Fruit fly (Drosophila melanogaster) whole organism, adult: Measurements from ENCODE around the gene TTLL3A.

Experiments
- CG11617 ChIP-seq: fragments of 200-800 bp; sonication (Bioruptor generic); optimal IDR thresholded peaks from 2 replicates; lab custom pipeline; 2017; ENCODE audit warnings: mild to moderate bottlenecking, missing biosample characterization, missing genetic modification reagents, missing genetic modification characterization
- CG12768 ChIP-seq: fragments of 200-800 bp; sonication (Bioruptor generic); optimal IDR thresholded peaks from 2 replicates; lab custom pipeline; 2017; ENCODE audit warnings: missing biosample characterization, missing genetic modification characterization, mild to moderate bottlenecking, moderate library complexity, missing genetic modification reagents
- CG14711 ChIP-seq: fragments of 200-800 bp; sonication (Bioruptor generic); optimal IDR thresholded peaks from 2 replicates; lab custom pipeline; 2018; ENCODE audit warnings: missing biosample characterization, mild to moderate bottlenecking, missing genetic modification characterization, moderate library complexity
- CG1620 ChIP-seq: fragments of 200-800 bp; sonication (Bioruptor generic); optimal IDR thresholded peaks from 2 replicates; lab custom pipeline; 2016; ENCODE audit warnings: missing biosample characterization, missing genetic modification characterization
- CG33017 ChIP-seq: fragments of 200-800 bp; sonication (Bioruptor generic); optimal IDR thresholded peaks from 2 replicates; lab custom pipeline; 2018; ENCODE audit warnings: missing biosample characterization, mild to moderate bottlenecking, missing genetic modification characterization, moderate library complexity
- CG5204 ChIP-seq: fragments of 200-800 bp; sonication (Bioruptor generic); optimal IDR thresholded peaks from 2 replicates; lab custom pipeline; 2016; ENCODE audit warnings: missing biosample characterization, missing genetic modification characterization
- CG7045 ChIP-seq: fragments of 200-800 bp; sonication (Bioruptor generic); optimal IDR thresholded peaks from 2 replicates; lab custom pipeline; 2017; ENCODE audit warnings: missing biosample characterization, mild to moderate bottlenecking, missing genetic modification characterization
- CG7101 ChIP-seq: fragments of 200-800 bp; sonication (Bioruptor generic); optimal IDR thresholded peaks from 2 replicates; lab custom pipeline; 2018; ENCODE audit warnings: missing biosample characterization, mild to moderate bottlenecking, missing genetic modification characterization, moderate library complexity
- Clk ChIP-seq: fragments of 200-800 bp; sonication (Bioruptor generic); optimal IDR thresholded peaks from 2 replicates; lab custom pipeline; 2017; ENCODE audit warnings: missing biosample characterization, missing genetic modification characterization
- Crg-1 ChIP-seq: fragments of 200-800 bp; sonication (Bioruptor generic); optimal IDR thresholded peaks from 2 replicates; lab custom pipeline; 2016; ENCODE audit warnings: missing biosample characterization, missing genetic modification characterization
- Hr96 ChIP-seq: fragments of 200-800 bp; sonication (Bioruptor generic); optimal IDR thresholded peaks from 2 replicates; lab custom pipeline; 2016; ENCODE audit warnings: missing biosample characterization, missing genetic modification characterization
- Mnt ChIP-seq: fragments of 200-800 bp; sonication (Bioruptor generic); optimal IDR thresholded peaks from 2 replicates; lab custom pipeline; 2016; ENCODE audit warnings: missing biosample characterization, mild to moderate bottlenecking, missing genetic modification characterization
- bab1 ChIP-seq: fragments of 200-800 bp; sonication (Bioruptor generic); optimal IDR thresholded peaks from 3 replicates; lab custom pipeline; 2019; ENCODE audit warnings: missing biosample characterization, mild to moderate bottlenecking, missing genetic modification characterization, moderate library complexity
- cic ChIP-seq: fragments of 200-800 bp; sonication (Bioruptor generic); optimal IDR thresholded peaks from 2 replicates; lab custom pipeline; 2017; ENCODE audit warnings: missing biosample characterization, mild to moderate bottlenecking, missing genetic modification characterization, moderate library complexity
- cnc ChIP-seq, 2 experiments: fragments of >200 bp; optimal IDR thresholded peaks; 2 replicates each; lab custom pipeline; 2017
- kay ChIP-seq: fragments of 200-800 bp; sonication (Bioruptor generic); peaks from one replicate; lab custom pipeline; 2016; ENCODE audit warnings: missing biosample characterization, missing genetic modification characterization, borderline replicate concordance
- ovo ChIP-seq: fragments of 200-800 bp; sonication (Bioruptor generic); optimal IDR thresholded peaks from 2 replicates; lab custom pipeline; 2016; ENCODE audit warnings: missing biosample characterization, missing genetic modification characterization
- pad ChIP-seq: fragments of 200-800 bp; sonication (Bioruptor generic); optimal IDR thresholded peaks from 3 replicates; lab custom pipeline; 2017; ENCODE audit warnings: missing biosample characterization, missing genetic modification characterization, mild to moderate bottlenecking, moderate library complexity, missing genetic modification reagents
- tj ChIP-seq: fragments of 200-800 bp; sonication (Bioruptor generic); optimal IDR thresholded peaks from 3 replicates; lab custom pipeline; 2017; ENCODE audit warnings: missing biosample characterization, mild to moderate bottlenecking, missing genetic modification characterization, moderate library complexity
- toe ChIP-seq: fragments of 200-800 bp; sonication (Bioruptor generic); optimal IDR thresholded peaks from 2 replicates; lab custom pipeline; 2016; ENCODE audit warnings: missing biosample characterization, missing genetic modification characterization

The TTLL3A gene

dm6 chr2L:6701409-6702199 lies 38.4 kb downstream of the TTLL3A start:
- TF ChIP-seq CG5204 (GFP tag; lab: Kevin White, UChicago): no peak
- TF ChIP-seq CG7045 (GFP tag; lab: Kevin White, UChicago): no peak
- no peak for TF ChIP-seq CG11617 (GFP tag; lab: Kevin White, UChicago)
- no peak for TF ChIP-seq tj (GFP tag; lab: Kevin White, UChicago)
- TF ChIP-seq Hr96 (GFP tag; lab: Kevin White, UChicago): no peak
- TF ChIP-seq CG33017 (tag; lab: Kevin White, UChicago): no peak
- TF ChIP-seq bab1 (GFP tag; lab: Kevin White, UChicago): no peak
- TF ChIP-seq cnc (optimal IDR thresholded peaks at IDR 0.05; lab: Kevin White, UChicago): no peak
- no peak for TF ChIP-seq CG12768 (GFP tag; lab: Kevin White, UChicago)
- TF ChIP-seq cic (GFP tag; lab: Kevin White, UChicago): no peak
- TF ChIP-seq Mnt: no peak
- TF ChIP-seq kay (GFP tag; lab: Kevin White, UChicago): no peak
- no peak for TF ChIP-seq Crg-1 (GFP tag; lab: Kevin White, UChicago)
- TF ChIP-seq CG7101 (tag; lab: Kevin White, UChicago): no peak
- TF ChIP-seq CG14711 (tag; lab: Kevin White, UChicago): no peak

DNA sequence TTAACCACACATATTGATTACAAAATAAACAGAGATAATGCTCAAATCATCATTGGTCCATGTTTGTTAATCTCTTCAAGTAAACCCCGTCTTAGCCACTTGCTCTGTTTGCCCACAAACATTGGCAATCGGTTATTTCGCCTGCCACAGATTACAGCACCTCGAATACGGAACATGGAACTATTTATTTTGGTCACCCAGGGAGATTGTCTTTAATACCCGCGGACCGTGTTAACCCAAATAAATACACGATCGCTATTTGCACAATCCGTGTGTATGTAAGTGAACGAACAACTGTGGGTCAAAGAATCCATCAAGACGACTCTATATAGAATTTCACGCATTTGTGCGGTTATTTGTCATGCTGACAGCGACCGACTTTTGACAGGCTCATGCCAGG lies 39.2 kb downstream of the TTLL3A start:
- TF ChIP-seq CG12768 (GFP tag; lab: Kevin White, UChicago) (no peak), CG33017 (tag; lab: Kevin White, UChicago) (no peak), cic (GFP tag; lab: Kevin White, UChicago) (no peak), toe (GFP tag; lab: Kevin White, UChicago) (no peak), kay (GFP tag; lab: Kevin White, UChicago) (no peak), CG14711 (tag; lab: Kevin White, UChicago) (no peak), tj (GFP tag; lab: Kevin White, UChicago) (no peak), ovo (GFP tag; lab: Kevin White, UChicago) (no peak), CG5204 (GFP tag; lab: Kevin White, UChicago) (no peak), CG7101 (tag; lab: Kevin White, UChicago) (no peak), pad (GFP tag; lab: Kevin White, UChicago) (no peak), Hr96 (GFP tag; lab: Kevin White, UChicago) (no peak), CG1620 (no peak), CG11617 (GFP tag; lab: Kevin White, UChicago) (no peak), cnc (optimal IDR thresholded peaks at IDR 0.05; lab: Kevin White, UChicago) (no peak)

DNA sequence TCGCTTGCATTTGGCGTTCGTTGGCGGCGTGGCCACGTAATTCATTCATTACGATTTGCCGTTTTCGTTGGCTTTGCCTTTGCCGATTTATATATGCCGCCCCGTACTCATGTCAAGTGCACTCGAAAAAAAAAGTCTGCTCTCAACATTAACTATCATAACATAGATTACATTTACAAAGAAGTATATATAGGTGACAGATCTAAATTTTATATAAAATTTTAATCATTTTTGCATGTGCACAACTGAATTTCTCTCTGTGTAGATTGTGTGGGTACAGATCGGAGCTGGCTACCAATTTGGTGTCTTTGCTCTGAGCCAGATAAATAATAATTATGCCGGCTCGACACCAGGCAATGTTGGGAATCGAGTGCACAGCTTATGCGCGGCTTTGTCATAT lies 41.6 kb downstream of the TTLL3A start:
- no peak for TF ChIP-seq cnc (optimal IDR thresholded peaks at IDR 0.05; lab: Kevin White, UChicago)
- TF ChIP-seq bab1 (GFP tag; lab: Kevin White, UChicago): no peak
- TF ChIP-seq CG12768 (GFP tag; lab: Kevin White, UChicago): no peak
- TF ChIP-seq Hr96 (GFP tag; lab: Kevin White, UChicago): no peak
- no peak for TF ChIP-seq pad (GFP tag; lab: Kevin White, UChicago)
- no peak for TF ChIP-seq cic (GFP tag; lab: Kevin White, UChicago)
- no peak for TF ChIP-seq Mnt
- TF ChIP-seq CG14711 (tag; lab: Kevin White, UChicago): no peak
- no peak for TF ChIP-seq CG11617 (GFP tag; lab: Kevin White, UChicago)
- no peak for TF ChIP-seq ovo (GFP tag; lab: Kevin White, UChicago)
- TF ChIP-seq toe (GFP tag; lab: Kevin White, UChicago): no peak
- TF ChIP-seq CG1620: no peak
- TF ChIP-seq Crg-1 (GFP tag; lab: Kevin White, UChicago): no peak
- no peak for TF ChIP-seq CG7101 (tag; lab: Kevin White, UChicago)
- TF ChIP-seq CG5204 (GFP tag; lab: Kevin White, UChicago): no peak
- TF ChIP-seq Clk (GFP tag; lab: Kevin White, UChicago): no peak
- TF ChIP-seq tj (GFP tag; lab: Kevin White, UChicago): no peak
- no peak for TF ChIP-seq CG33017 (tag; lab: Kevin White, UChicago)
- no peak for TF ChIP-seq kay (GFP tag; lab: Kevin White, UChicago)
- TF ChIP-seq CG7045 (GFP tag; lab: Kevin White, UChicago): no peak

- TF ChIP-seq Mnt: no peak
- no peak for TF ChIP-seq CG33017 (tag; lab: Kevin White, UChicago)
- no peak for TF ChIP-seq cnc (optimal IDR thresholded peaks at IDR 0.05; lab: Kevin White, UChicago)
- TF ChIP-seq bab1 (GFP tag; lab: Kevin White, UChicago): no peak
- TF ChIP-seq CG7045 (GFP tag; lab: Kevin White, UChicago): no peak
- TF ChIP-seq tj (GFP tag; lab: Kevin White, UChicago): no peak
- no peak for TF ChIP-seq Hr96 (GFP tag; lab: Kevin White, UChicago)
Observed at dm6 chr2L:6696229-6696628, 43.8 kb downstream of the TTLL3A start.

DNA sequence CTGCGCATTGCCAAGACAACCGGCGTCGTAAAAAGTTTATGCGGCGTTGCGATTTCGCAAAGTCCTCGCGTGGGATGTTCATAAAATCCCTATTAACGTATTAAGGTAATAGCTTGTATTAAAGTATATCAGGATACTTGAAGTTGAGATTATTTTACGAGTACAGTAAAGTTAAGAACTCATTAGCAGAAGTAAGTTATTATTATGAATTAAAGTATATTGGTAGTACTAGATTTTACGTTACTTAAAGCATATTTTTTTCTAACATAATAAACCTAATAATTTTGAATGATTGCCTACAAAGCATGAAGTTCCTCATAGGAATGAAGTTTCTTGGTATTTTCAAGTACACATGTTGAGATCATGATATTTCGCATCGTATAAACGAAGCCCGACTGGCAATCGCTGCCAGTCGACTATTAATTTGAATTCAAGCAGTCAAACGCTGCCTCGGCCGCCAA lies 46.2 kb downstream of the TTLL3A start:
- no peak for TF ChIP-seq CG1620
- no peak for TF ChIP-seq CG11617 (GFP tag; lab: Kevin White, UChicago)

dm6 chr2L:6692048-6692447 lies 47.9 kb downstream of the TTLL3A start:
- no peak for TF ChIP-seq Mnt
- no peak for TF ChIP-seq cic (GFP tag; lab: Kevin White, UChicago)
- no peak for TF ChIP-seq CG14711 (tag; lab: Kevin White, UChicago)
- no peak for TF ChIP-seq CG1620
- no peak for TF ChIP-seq kay (GFP tag; lab: Kevin White, UChicago)
- TF ChIP-seq CG5204 (GFP tag; lab: Kevin White, UChicago): no peak
- TF ChIP-seq ovo (GFP tag; lab: Kevin White, UChicago): no peak
- no peak for TF ChIP-seq tj (GFP tag; lab: Kevin White, UChicago)
- no peak for TF ChIP-seq bab1 (GFP tag; lab: Kevin White, UChicago)
- no peak for TF ChIP-seq Crg-1 (GFP tag; lab: Kevin White, UChicago)
- no peak for TF ChIP-seq CG11617 (GFP tag; lab: Kevin White, UChicago)
- no peak for TF ChIP-seq toe (GFP tag; lab: Kevin White, UChicago)
- no peak for TF ChIP-seq Clk (GFP tag; lab: Kevin White, UChicago)
- TF ChIP-seq cnc (optimal IDR thresholded peaks at IDR 0.05; lab: Kevin White, UChicago): no peak
